Worm (Caenorhabditis elegans): ENCODE data around the gene EGAP1.1.

The EGAP1.1 gene

DNA sequence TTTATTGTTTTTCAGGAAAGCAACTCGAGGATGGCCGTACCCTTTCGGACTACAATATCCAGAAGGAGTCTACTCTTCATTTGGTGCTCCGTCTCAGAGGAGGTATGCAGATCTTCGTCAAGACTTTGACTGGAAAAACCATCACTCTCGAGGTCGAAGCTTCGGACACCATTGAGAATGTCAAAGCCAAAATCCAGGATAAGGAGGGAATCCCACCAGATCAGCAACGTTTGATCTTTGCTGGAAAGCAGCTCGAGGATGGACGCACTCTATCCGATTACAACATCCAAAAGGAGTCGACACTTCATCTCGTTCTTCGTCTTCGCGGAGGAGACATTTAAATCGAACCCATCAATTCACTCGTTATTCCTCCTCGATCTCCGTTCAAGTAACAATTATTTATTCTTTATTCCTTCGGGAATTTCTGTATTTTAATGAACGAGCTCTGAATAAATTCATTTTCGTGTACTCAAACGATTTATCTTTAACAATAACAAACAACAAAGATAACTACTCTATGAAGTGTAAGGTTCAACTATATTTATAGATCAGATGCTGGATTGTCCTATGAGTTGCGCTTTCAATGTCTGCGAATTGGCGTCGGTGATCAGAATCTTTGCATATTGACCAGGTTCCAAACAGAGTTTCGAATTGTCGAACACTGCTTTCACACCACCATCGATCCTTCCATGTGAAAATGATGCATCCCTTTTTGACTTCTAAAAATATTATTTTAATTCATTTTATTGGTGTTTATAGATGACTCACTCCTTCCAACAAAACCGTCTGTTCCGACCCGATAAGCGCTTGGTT is 6.6 kb upstream of the EGAP1.1 start:
- TF ChIP-seq zfh-2 (GFP tag; conservative IDR thresholded peaks at IDR 0.05): no peak
- no peak for TF ChIP-seq aptf-2 (GFP tag; conservative IDR thresholded peaks at IDR 0.05)
- peak; percentile 73 for TF ChIP-seq F49E8.2 (tag; optimal IDR thresholded peaks at IDR 0.05; ENCODE audit: insufficient read depth)
- TF ChIP-seq T07F8.4 (tag; optimal IDR thresholded peaks at IDR 0.05): peak; percentile 51
- TF ChIP-seq unc-62 (GFP tag; optimal IDR thresholded peaks at IDR 0.05): no peak
- TF ChIP-seq C17E4.6 (GFP tag; IDR thresholded peaks at IDR 0.05): 0 out of 2 replicates have a peak, but pooled peaks have one; percentile 31
- peak; percentile 72 for TF ChIP-seq snpc-3.4 (tag; optimal IDR thresholded peaks at IDR 0.05)
- peak; percentile 86 for TF ChIP-seq nfyb-1 (GFP tag; IDR thresholded peaks at IDR 0.05)
- peak; percentile 30 for TF ChIP-seq somi-1 (GFP tag; optimal IDR thresholded peaks at IDR 0.05)
- 0 out of 2 replicates have a peak, but pooled peaks have one; percentile 30 for TF ChIP-seq hmg-20 (GFP tag; IDR thresholded peaks at IDR 0.05)
- TF ChIP-seq snpc-4 (GFP tag; optimal IDR thresholded peaks at IDR 0.05): no peak
- peak in 2 of 4 experiments; percentile 49 to 62 for TF ChIP-seq snpc-4 (tag; optimal IDR thresholded peaks at IDR 0.05)
- TF ChIP-seq lag-1 (GFP tag; IDR thresholded peaks at IDR 0.05): no peak
- TF ChIP-seq pha-4 (tag; optimal IDR thresholded peaks at IDR 0.05): peak; percentile 60
- TF ChIP-seq madf-6 (GFP tag; IDR thresholded peaks at IDR 0.05): peak; percentile 71
- TF ChIP-seq ceh-100 (GFP tag; IDR thresholded peaks at IDR 0.05): no peak; the same call in 1 of the 2 replicates
- peak; percentile 41 for TF ChIP-seq gei-17 (GFP tag; optimal IDR thresholded peaks at IDR 0.05)
- peak; percentile 90 for TF ChIP-seq Y53G8AR.9 (GFP tag; conservative IDR thresholded peaks at IDR 0.05)
- TF ChIP-seq atf-7 (tag; optimal IDR thresholded peaks at IDR 0.05): peak; percentile 81
- TF ChIP-seq lin-40 (tag; optimal IDR thresholded peaks at IDR 0.05): peak; percentile 68
- no peak for TF ChIP-seq bed-1 (GFP tag; IDR thresholded peaks at IDR 0.05)
- no peak for TF ChIP-seq nhr-179 (tag; optimal IDR thresholded peaks at IDR 0.05)
- peak; percentile 56 for TF ChIP-seq T26A5.8 (tag; optimal IDR thresholded peaks at IDR 0.05)
- peak; percentile 22 for TF ChIP-seq K12H6.12 (tag; optimal IDR thresholded peaks at IDR 0.05)
- TF ChIP-seq mcd-1 (GFP tag; IDR thresholded peaks at IDR 0.05): peak; percentile 56
- TF ChIP-seq let-526 (GFP tag; IDR thresholded peaks at IDR 0.05): no peak
- TF ChIP-seq fkh-3 (tag; optimal IDR thresholded peaks at IDR 0.05): peak; percentile 3
- peak; percentile 82 for TF ChIP-seq madf-10 (tag; optimal IDR thresholded peaks at IDR 0.05)
- TF ChIP-seq hlh-26 (GFP tag; conservative IDR thresholded peaks at IDR 0.05): no peak
- TF ChIP-seq unc-130 (GFP tag; optimal IDR thresholded peaks at IDR 0.05): no peak
- TF ChIP-seq cebp-1 (GFP tag; IDR thresholded peaks at IDR 0.05): no peak; the same call in 1 of the 2 replicates
- peak; percentile 86 for TF ChIP-seq cebp-1 (tag; optimal IDR thresholded peaks at IDR 0.05)
- peak; percentile 66 for TF ChIP-seq egl-44 (GFP tag; IDR thresholded peaks at IDR 0.05)
- no peak for TF ChIP-seq mes-4 (tag; optimal IDR thresholded peaks at IDR 0.05)
- peak; percentile 17 for TF ChIP-seq nhr-80 (tag; optimal IDR thresholded peaks at IDR 0.05)
- peak; percentile 27 for TF ChIP-seq zim-3 (tag; optimal IDR thresholded peaks at IDR 0.05)
- peak; percentile 93 for TF ChIP-seq B0336.3 (GFP tag; IDR thresholded peaks at IDR 0.05)
- no peak for TF ChIP-seq F57C9.4 (tag; optimal IDR thresholded peaks at IDR 0.05)
- TF ChIP-seq madf-8 (GFP tag; conservative IDR thresholded peaks at IDR 0.05): no peak; the same call in 1 of the 2 replicates
- 0 out of 2 replicates have a peak, but pooled peaks have one; percentile 4 for TF ChIP-seq F39B2.1 (GFP tag; IDR thresholded peaks at IDR 0.05)
- TF ChIP-seq ZK185.1 (tag; optimal IDR thresholded peaks at IDR 0.05; ENCODE audit: poor library complexity, severe bottlenecking): peak; percentile 75
- TF ChIP-seq lsl-1 (GFP tag; optimal IDR thresholded peaks at IDR 0.05): peak; percentile 27
- peak; percentile 92 for TF ChIP-seq him-1 (tag; optimal IDR thresholded peaks at IDR 0.05)
- TF ChIP-seq madf-3 (GFP tag; IDR thresholded peaks at IDR 0.05): peak; percentile 85
- TF ChIP-seq mxl-1 (tag; optimal IDR thresholded peaks at IDR 0.05): peak; percentile 49
- TF ChIP-seq ceh-58 (GFP tag; IDR thresholded peaks at IDR 0.05): peak; percentile 81; the same call in 1 of the 2 replicates
- no peak for TF ChIP-seq sdz-38 (tag; optimal IDR thresholded peaks at IDR 0.05)
- TF ChIP-seq xnd-1 (tag; optimal IDR thresholded peaks at IDR 0.05): no peak
